Worm (Caenorhabditis elegans): ENCODE results near the gene Y39A3A.4.
A peak's percentile ranks its signal among the peaks of the same experiment; 100 is the strongest.

Y39A3A.4 gene

ce11 chrIII:2100842-2101241 lies 24.4 kb upstream of the Y39A3A.4 start (continued):
- no peak for TF ChIP-seq F57C9.4 (tag; optimal IDR thresholded peaks at IDR 0.05)
- TF ChIP-seq lsl-1 (GFP tag; optimal IDR thresholded peaks at IDR 0.05) = no peak
- TF ChIP-seq snpc-1.1 (tag; optimal IDR thresholded peaks at IDR 0.05; ENCODE audit: insufficient read depth) = no peak
- TF ChIP-seq nfyb-1 (GFP tag; IDR thresholded peaks at IDR 0.05) = peak; percentile 86
- no peak for TF ChIP-seq nfya-2 (GFP tag; IDR thresholded peaks at IDR 0.05)
- TF ChIP-seq lir-1 (GFP tag; conservative IDR thresholded peaks at IDR 0.05) = no peak
- TF ChIP-seq ceh-79 (tag; optimal IDR thresholded peaks at IDR 0.05) = no peak
- TF ChIP-seq cebp-1 (GFP tag; IDR thresholded peaks at IDR 0.05) = no peak
- peak; percentile 63 for TF ChIP-seq cebp-1 (tag; optimal IDR thresholded peaks at IDR 0.05)
- TF ChIP-seq let-526 (GFP tag; IDR thresholded peaks at IDR 0.05) = no peak
- peak; percentile 79 for TF ChIP-seq ceh-27 (GFP tag; optimal IDR thresholded peaks at IDR 0.05)
- TF ChIP-seq somi-1 (GFP tag; optimal IDR thresholded peaks at IDR 0.05) = no peak
- peak in 1 of 3 experiments; percentile 15 for TF ChIP-seq lin-35 (GFP tag; optimal IDR thresholded peaks at IDR 0.05)
- no peak for TF ChIP-seq F10E7.11 (tag; optimal IDR thresholded peaks at IDR 0.05)
- no peak; the same call in 1 of the 2 replicates for TF ChIP-seq egrh-3 (GFP tag; IDR thresholded peaks at IDR 0.05)
- TF ChIP-seq ztf-28 (GFP tag; IDR thresholded peaks at IDR 0.05) = no peak
- peak; percentile 75 for TF ChIP-seq mcd-1 (GFP tag; IDR thresholded peaks at IDR 0.05)
- no peak for TF ChIP-seq sdz-38 (tag; optimal IDR thresholded peaks at IDR 0.05)
- no peak for TF ChIP-seq C06A6.2 (GFP tag; conservative IDR thresholded peaks at IDR 0.05)
- no peak for TF ChIP-seq lsy-27 (tag; optimal IDR thresholded peaks at IDR 0.05; ENCODE audit: borderline replicate concordance, insufficient read depth)
- 0 out of 2 replicates have a peak, but pooled peaks have one; percentile 31 for TF ChIP-seq ekl-4 (GFP tag; IDR thresholded peaks at IDR 0.05)
- no peak for TF ChIP-seq hmg-20 (GFP tag; IDR thresholded peaks at IDR 0.05)
- no peak for TF ChIP-seq athp-1 (tag; optimal IDR thresholded peaks at IDR 0.05)
- no peak for TF ChIP-seq fkh-3 (tag; optimal IDR thresholded peaks at IDR 0.05)
- TF ChIP-seq bed-1 (GFP tag; IDR thresholded peaks at IDR 0.05) = no peak
- TF ChIP-seq ZK185.1 (tag; optimal IDR thresholded peaks at IDR 0.05; ENCODE audit: poor library complexity, severe bottlenecking) = no peak
- TF ChIP-seq unc-130 (GFP tag; optimal IDR thresholded peaks at IDR 0.05) = no peak
- TF ChIP-seq Y67H2A.10 (GFP tag; conservative IDR thresholded peaks at IDR 0.05) = no peak
- TF ChIP-seq ama-1 (optimal IDR thresholded peaks at IDR 0.05) = no peak
- TF ChIP-seq ama-1 (GFP tag; optimal IDR thresholded peaks at IDR 0.05) = no peak
- no peak for TF ChIP-seq egl-44 (GFP tag; IDR thresholded peaks at IDR 0.05)
- TF ChIP-seq atf-7 (tag; optimal IDR thresholded peaks at IDR 0.05) = peak; percentile 16
- no peak for TF ChIP-seq madf-8 (GFP tag; conservative IDR thresholded peaks at IDR 0.05)
- TF ChIP-seq Y56A3A.18 (GFP tag; IDR thresholded peaks at IDR 0.05) = no peak
- no peak for TF ChIP-seq sptf-2 (GFP tag; optimal IDR thresholded peaks at IDR 0.05)
- TF ChIP-seq ztf-26 (tag; optimal IDR thresholded peaks at IDR 0.05) = peak; percentile 42
- TF ChIP-seq tbx-9 (tag; optimal IDR thresholded peaks at IDR 0.05; ENCODE audit: borderline replicate concordance) = no peak
- TF ChIP-seq tbp1 (GFP tag; optimal IDR thresholded peaks at IDR 0.05) = no peak
- TF ChIP-seq unc-62 (GFP tag; optimal IDR thresholded peaks at IDR 0.05) = no peak
- peak; percentile 25 for TF ChIP-seq F52B5.7 (tag; optimal IDR thresholded peaks at IDR 0.05)
- no peak for TF ChIP-seq efl-1 (GFP tag; optimal IDR thresholded peaks at IDR 0.05)
- TF ChIP-seq lin-54 (GFP tag; optimal IDR thresholded peaks at IDR 0.05) = peak; percentile 2
- TF ChIP-seq dox-1 (GFP tag; IDR thresholded peaks at IDR 0.05) = peak; percentile 47; the same call in 1 of the 2 replicates
- TF ChIP-seq ets-4 (GFP tag; optimal IDR thresholded peaks at IDR 0.05) = no peak
- TF ChIP-seq tlf-1 (GFP tag; optimal IDR thresholded peaks at IDR 0.05) = no peak
- TF ChIP-seq hmg-1.2 (GFP tag; IDR thresholded peaks at IDR 0.05) = peak; percentile 97
- no peak for TF ChIP-seq mxl-1 (tag; optimal IDR thresholded peaks at IDR 0.05)
- no peak for TF ChIP-seq Y53G8AR.9 (GFP tag; conservative IDR thresholded peaks at IDR 0.05)
- no peak for TF ChIP-seq nhr-120 (GFP tag; IDR thresholded peaks at IDR 0.05)
- no peak for TF ChIP-seq T26A5.8 (tag; optimal IDR thresholded peaks at IDR 0.05)

Data from whole organism, young adult.